Worm (Caenorhabditis elegans): ENCODE measurements around the gene nmr-1.

nmr-1 gene

DNA sequence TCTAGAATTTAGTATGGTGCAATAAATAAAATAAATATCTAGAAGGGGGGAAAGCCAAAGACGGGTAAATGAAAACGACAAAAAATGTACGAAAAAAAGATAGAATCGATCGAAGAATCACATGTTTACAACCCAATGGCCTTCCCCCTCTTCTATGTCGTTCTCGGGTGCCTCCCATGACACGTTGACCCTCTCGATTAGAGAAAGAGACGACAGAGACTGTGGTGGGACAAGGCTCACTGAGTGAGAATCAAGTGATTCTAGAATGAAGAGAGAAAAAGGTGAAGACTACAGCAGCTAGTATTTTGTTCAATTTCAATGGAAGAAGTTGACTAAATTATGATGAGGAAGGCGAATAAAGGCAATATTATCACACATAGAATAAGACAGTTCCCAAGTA lies 20.4 kb downstream of the nmr-1 start (continued):
- TF ChIP-seq nfya-1 (tag; optimal IDR thresholded peaks at IDR 0.05; ENCODE audit: borderline replicate concordance, insufficient read depth) (no peak), nfya-2 (GFP tag; IDR thresholded peaks at IDR 0.05) (no peak), F23B12.7 (tag; optimal IDR thresholded peaks at IDR 0.05; ENCODE audit: insufficient read depth) (no peak), ztf-25 (GFP tag; IDR thresholded peaks at IDR 0.05) (no peak), fkh-3 (tag; optimal IDR thresholded peaks at IDR 0.05) (no peak), F33H1.4 (GFP tag; IDR thresholded peaks at IDR 0.05) (no peak), B0336.3 (GFP tag; IDR thresholded peaks at IDR 0.05) (peak; percentile 65; the same call in 1 of the 2 replicates), tbx-9 (tag; optimal IDR thresholded peaks at IDR 0.05; ENCODE audit: borderline replicate concordance) (no peak), egl-44 (GFP tag; IDR thresholded peaks at IDR 0.05) (no peak), aptf-2 (GFP tag; conservative IDR thresholded peaks at IDR 0.05) (no peak), C17E4.6 (GFP tag; IDR thresholded peaks at IDR 0.05) (no peak), mcd-1 (GFP tag; IDR thresholded peaks at IDR 0.05) (peak; percentile 51), akir-1 (GFP tag; optimal IDR thresholded peaks at IDR 0.05) (no peak), ZK185.1 (tag; optimal IDR thresholded peaks at IDR 0.05; ENCODE audit: poor library complexity, severe bottlenecking) (no peak), mes-4 (tag; optimal IDR thresholded peaks at IDR 0.05) (no peak), nfyb-1 (GFP tag; IDR thresholded peaks at IDR 0.05) (0 out of 2 replicates have a peak, but pooled peaks have one; percentile 59), unc-62 (GFP tag; optimal IDR thresholded peaks at IDR 0.05) (peak; percentile 43), unc-130 (GFP tag; optimal IDR thresholded peaks at IDR 0.05) (no peak), madf-8 (GFP tag; conservative IDR thresholded peaks at IDR 0.05) (no peak), Y95B8A.8 (GFP tag; IDR thresholded peaks at IDR 0.05) (no peak), ztf-6 (GFP tag; IDR thresholded peaks at IDR 0.05) (no peak), gei-17 (GFP tag; optimal IDR thresholded peaks at IDR 0.05) (no peak)

ce11 chrII:5425633-5426032 lies 20.8 kb downstream of the nmr-1 start, which contains the start of gene F07F6.8:
TSS of gene F07F6.8 (minus strand) at chrII:5425733.
- TF ChIP-seq zfh-2 (GFP tag; conservative IDR thresholded peaks at IDR 0.05): no peak
- TF ChIP-seq mxl-1 (tag; optimal IDR thresholded peaks at IDR 0.05): peak; percentile 6
- peak; percentile 16 for TF ChIP-seq repo-1 (tag; optimal IDR thresholded peaks at IDR 0.05)
- TF ChIP-seq madf-6 (GFP tag; IDR thresholded peaks at IDR 0.05): 0 out of 2 replicates have a peak, but pooled peaks have one; percentile 14

DNA sequence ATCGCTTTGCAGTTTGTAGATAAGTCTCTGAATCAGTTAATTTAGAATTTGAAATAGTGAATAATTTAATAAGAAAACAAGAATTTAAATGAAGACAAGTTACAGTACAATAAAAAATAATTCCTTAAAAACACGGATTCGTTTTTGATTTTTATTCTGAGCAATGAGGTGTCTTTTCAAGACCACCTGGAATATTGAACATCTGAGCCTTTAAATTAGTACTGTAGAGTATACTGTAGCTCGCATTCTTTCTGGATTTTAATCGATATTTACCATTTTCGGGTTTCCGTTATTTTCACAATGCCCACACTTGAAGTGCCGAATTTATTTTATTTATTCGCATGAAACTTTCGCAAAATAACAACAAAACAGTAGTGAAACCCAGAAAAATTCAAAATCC lies 22.6 kb downstream of the nmr-1 start, which contains the start of gene F07F6.7:
F07F6.7 (minus strand) TSS at position 27 of the 400 bp plus-strand sequence.
- TF ChIP-seq attf-5 (GFP tag; optimal IDR thresholded peaks at IDR 0.05): no peak
- TF ChIP-seq lsl-1 (GFP tag; optimal IDR thresholded peaks at IDR 0.05): peak; percentile 93
- TF ChIP-seq xnd-1 (tag; optimal IDR thresholded peaks at IDR 0.05): peak; percentile 67
- TF ChIP-seq gei-17 (GFP tag; optimal IDR thresholded peaks at IDR 0.05): no peak
- peak; percentile 49 for TF ChIP-seq madf-8 (GFP tag; conservative IDR thresholded peaks at IDR 0.05)
- TF ChIP-seq him-1 (tag; optimal IDR thresholded peaks at IDR 0.05): peak; percentile 15
- no peak for TF ChIP-seq snpc-4 (GFP tag; optimal IDR thresholded peaks at IDR 0.05)
- peak in 1 of 4 experiments; percentile 14 for TF ChIP-seq snpc-4 (tag; optimal IDR thresholded peaks at IDR 0.05)
- peak; percentile 20; the same call in 1 of the 2 replicates for TF ChIP-seq mcd-1 (GFP tag; IDR thresholded peaks at IDR 0.05)
- TF ChIP-seq madf-6 (GFP tag; IDR thresholded peaks at IDR 0.05): peak; percentile 85
- peak; percentile 76 for TF ChIP-seq F33H1.4 (GFP tag; IDR thresholded peaks at IDR 0.05)
- TF ChIP-seq atf-7 (tag; optimal IDR thresholded peaks at IDR 0.05): no peak
- TF ChIP-seq lin-54 (GFP tag; optimal IDR thresholded peaks at IDR 0.05): peak; percentile 24

Measured in whole organism, young adult.